Fruit fly (Drosophila melanogaster) whole organism, embryonic: ENCODE measurements around the gene CG43998.

ENCODE experiments used
- ATbp ChIP-seq: fragments of 200-800 bp; sonication (Bioruptor generic); optimal IDR thresholded peaks from 2 replicates; lab custom pipeline; 2017; ENCODE audit warnings: missing biosample characterization, mild to moderate bottlenecking, missing genetic modification characterization, missing genetic modification reagents
- Blimp-1 ChIP-seq: fragments of 200-800 bp; sonication (Bioruptor generic); optimal IDR thresholded peaks from 3 replicates; lab custom pipeline; 2018; ENCODE audit warnings: missing biosample characterization, missing genetic modification characterization, mild to moderate bottlenecking, moderate library complexity, missing genetic modification reagents
- CG10431 ChIP-seq: fragments of 200-800 bp; sonication (Bioruptor generic); optimal IDR thresholded peaks from 3 replicates; lab custom pipeline; 2018; ENCODE audit warnings: missing biosample characterization, mild to moderate bottlenecking, missing genetic modification characterization
- CG10462 ChIP-seq: fragments of 200-800 bp; sonication (Bioruptor generic); optimal IDR thresholded peaks from 2 replicates; lab custom pipeline; 2016; ENCODE audit warnings: missing biosample characterization, missing genetic modification characterization
- CG10543 ChIP-seq: fragments of 200-800 bp; sonication (Bioruptor generic); optimal IDR thresholded peaks from 3 replicates; lab custom pipeline; 2017; ENCODE audit warnings: missing biosample characterization, mild to moderate bottlenecking, missing genetic modification characterization, moderate library complexity
- CG10979 ChIP-seq: fragments of 200-800 bp; sonication (Bioruptor generic); optimal IDR thresholded peaks from 2 replicates; lab custom pipeline; 2018; ENCODE audit warnings: missing biosample characterization, mild to moderate bottlenecking, missing genetic modification characterization, moderate library complexity
- CG12071 ChIP-seq: fragments of 200-800 bp; sonication (Bioruptor generic); optimal IDR thresholded peaks from 3 replicates; lab custom pipeline; 2018; ENCODE audit warnings: missing biosample characterization, mild to moderate bottlenecking, missing genetic modification characterization
- CG12219 ChIP-seq: fragments of 200-800 bp; sonication (Bioruptor generic); optimal IDR thresholded peaks from 3 replicates; lab custom pipeline; 2018; ENCODE audit warnings: missing biosample characterization, mild to moderate bottlenecking, missing genetic modification characterization
- CG1233 ChIP-seq: fragments of 200-800 bp; sonication (Bioruptor generic); optimal IDR thresholded peaks from 4 replicates; lab custom pipeline; 2018; ENCODE audit warnings: missing biosample characterization, mild to moderate bottlenecking, missing genetic modification characterization
- CG12769 ChIP-seq: fragments of 200-800 bp; sonication (Bioruptor generic); optimal IDR thresholded peaks from 2 replicates; lab custom pipeline; 2019; ENCODE audit warnings: missing biosample characterization, mild to moderate bottlenecking, missing genetic modification characterization, moderate library complexity
- CG13296 ChIP-seq: fragments of 200-800 bp; sonication (Bioruptor generic); optimal IDR thresholded peaks from 3 replicates; lab custom pipeline; 2018; ENCODE audit warnings: missing biosample characterization, mild to moderate bottlenecking, missing genetic modification characterization
- CG13775 ChIP-seq: fragments of 200-800 bp; sonication (Bioruptor generic); optimal IDR thresholded peaks from 3 replicates; lab custom pipeline; 2017; ENCODE audit warnings: missing biosample characterization, mild to moderate bottlenecking, missing genetic modification characterization
- CG14014 ChIP-seq: fragments of 200-800 bp; sonication (Bioruptor generic); IDR thresholded peaks from 2 replicates; pipeline ENCODE4 v1.3.6; 2022; ENCODE audit warnings: missing biosample characterization, missing genetic modification characterization
- CG15601 ChIP-seq: fragments of 200-800 bp; sonication (Bioruptor generic); optimal IDR thresholded peaks from 3 replicates; lab custom pipeline; 2019; ENCODE audit warnings: missing biosample characterization, mild to moderate bottlenecking, missing genetic modification characterization, moderate library complexity
- CG17359 ChIP-seq: fragments of 200-800 bp; sonication (Bioruptor generic); optimal IDR thresholded peaks from 3 replicates; lab custom pipeline; 2018; ENCODE audit warnings: missing biosample characterization, mild to moderate bottlenecking, missing genetic modification characterization, moderate library complexity
- CG17361 ChIP-seq: fragments of 200-800 bp; sonication (Bioruptor generic); IDR thresholded peaks from 3 replicates; pipeline ENCODE4 v1.3.6; 2022; ENCODE audit warnings: missing biosample characterization, missing genetic modification characterization
- CG17385 ChIP-seq: fragments of 200-800 bp; sonication (Bioruptor generic); optimal IDR thresholded peaks from 3 replicates; lab custom pipeline; 2018; ENCODE audit warnings: missing biosample characterization, mild to moderate bottlenecking, missing genetic modification characterization
- CG17568 ChIP-seq: fragments of 200-800 bp; sonication (Bioruptor generic); optimal IDR thresholded peaks from 2 replicates; lab custom pipeline; 2018; ENCODE audit warnings: missing biosample characterization, mild to moderate bottlenecking, missing genetic modification characterization, moderate library complexity
- CG18619 ChIP-seq: fragments of 200-800 bp; sonication (Bioruptor generic); optimal IDR thresholded peaks from 3 replicates; lab custom pipeline; 2017; ENCODE audit warnings: missing biosample characterization, mild to moderate bottlenecking, missing genetic modification characterization
- CG2202 ChIP-seq: fragments of 200-800 bp; sonication (Bioruptor generic); optimal IDR thresholded peaks from 2 replicates; lab custom pipeline; 2018; ENCODE audit warnings: missing biosample characterization, mild to moderate bottlenecking, missing genetic modification characterization
- CG31365 ChIP-seq: fragments of 200-800 bp; sonication (Bioruptor generic); optimal IDR thresholded peaks from 2 replicates; lab custom pipeline; 2018; ENCODE audit warnings: missing biosample characterization, mild to moderate bottlenecking, missing genetic modification characterization
- CG33557 ChIP-seq: fragments of 200-800 bp; sonication (Bioruptor generic); optimal IDR thresholded peaks from 2 replicates; lab custom pipeline; 2019; ENCODE audit warnings: missing biosample characterization, mild to moderate bottlenecking, missing genetic modification characterization, moderate library complexity
- CG3407 ChIP-seq: fragments of 200-800 bp; sonication (Bioruptor generic); optimal IDR thresholded peaks from 2 replicates; lab custom pipeline; 2018; ENCODE audit warnings: missing biosample characterization, mild to moderate bottlenecking, missing genetic modification characterization
- CG42726 ChIP-seq: fragments of 200-800 bp; sonication (Bioruptor generic); IDR thresholded peaks from 2 replicates; pipeline ENCODE4 v1.3.6; 2022; ENCODE audit warnings: missing biosample characterization, missing genetic modification characterization; ENCODE audit not compliant: partially characterized antibody
- CG4282 ChIP-seq: fragments of 200-800 bp; sonication (Bioruptor generic); optimal IDR thresholded peaks from 2 replicates; lab custom pipeline; 2016; ENCODE audit warnings: missing biosample characterization, missing genetic modification characterization
- CG4707 ChIP-seq: fragments of 200-800 bp; sonication (Bioruptor generic); optimal IDR thresholded peaks from 2 replicates; lab custom pipeline; 2018; ENCODE audit warnings: missing biosample characterization, mild to moderate bottlenecking, missing genetic modification characterization, moderate library complexity
- CG6765 ChIP-seq: fragments of 200-800 bp; sonication (Bioruptor generic); optimal IDR thresholded peaks from 3 replicates; lab custom pipeline; 2017; ENCODE audit warnings: missing biosample characterization, mild to moderate bottlenecking, missing genetic modification characterization
- CG9932 ChIP-seq: fragments of 200-800 bp; sonication (Bioruptor generic); IDR thresholded peaks from 2 replicates; pipeline ENCODE4 v1.3.6; 2022; ENCODE audit warnings: missing biosample characterization, missing genetic modification characterization
- CrebB ChIP-seq: fragments of 200-800 bp; sonication (Bioruptor generic); optimal IDR thresholded peaks from 3 replicates; lab custom pipeline; 2018; ENCODE audit warnings: missing biosample characterization, mild to moderate bottlenecking, missing genetic modification characterization
- Dip3 ChIP-seq: fragments of 200-800 bp; sonication (Bioruptor generic); optimal IDR thresholded peaks from 3 replicates; lab custom pipeline; 2016; ENCODE audit warnings: missing biosample characterization, missing genetic modification characterization
- Dll ChIP-seq: fragments of 200-800 bp; sonication (Bioruptor generic); IDR thresholded peaks from 4 replicates; pipeline ENCODE4 v1.3.6; 2022; ENCODE audit warnings: missing biosample characterization, missing genetic modification characterization; ENCODE audit not compliant: partially characterized antibody
- HLHmδ ChIP-seq: fragments of 200-800 bp; sonication (Bioruptor generic); optimal IDR thresholded peaks from 2 replicates; lab custom pipeline; 2018; ENCODE audit warnings: missing biosample characterization, mild to moderate bottlenecking, missing genetic modification characterization, moderate library complexity
- Hr78 ChIP-seq, 2 experiments: fragments of 200-800 bp in 1 of 2; fragments of >200 bp in 1 of 2; sonication (Bioruptor generic) in 1 of 2; optimal IDR thresholded peaks; 2 replicates each; lab custom pipeline; 2017 to 2019; ENCODE audit warnings: missing biosample characterization in 2 of 2, missing genetic modification characterization in 2 of 2, mild to moderate bottlenecking in 1 of 2, moderate library complexity in 1 of 2
- MTF-1 ChIP-seq: fragments of 200-800 bp; sonication (Bioruptor generic); optimal IDR thresholded peaks from 2 replicates; lab custom pipeline; 2018; ENCODE audit warnings: missing biosample characterization, mild to moderate bottlenecking, missing genetic modification characterization, borderline replicate concordance
- Sox102F ChIP-seq: fragments of 200-800 bp; sonication (Bioruptor generic); optimal IDR thresholded peaks from 2 replicates; lab custom pipeline; 2018; ENCODE audit warnings: missing biosample characterization, mild to moderate bottlenecking, missing genetic modification characterization, moderate library complexity
- Vsx1 ChIP-seq: fragments of 200-800 bp; sonication (Bioruptor generic); optimal IDR thresholded peaks from 2 replicates; lab custom pipeline; 2017; ENCODE audit warnings: missing biosample characterization, mild to moderate bottlenecking, missing genetic modification characterization, missing genetic modification reagents
- chif ChIP-seq, 2 experiments: fragments of 200-800 bp; sonication (Bioruptor generic); optimal IDR thresholded peaks; 3 replicates each; lab custom pipeline; 2016; ENCODE audit warnings: missing biosample characterization in 2 of 2, missing genetic modification characterization in 2 of 2
- eyg ChIP-seq: fragments of 200-800 bp; sonication (Bioruptor generic); optimal IDR thresholded peaks from 3 replicates; lab custom pipeline; 2016; ENCODE audit warnings: missing biosample characterization, missing genetic modification characterization
- fd64A ChIP-seq: fragments of 200-800 bp; sonication (Bioruptor generic); optimal IDR thresholded peaks from 3 replicates; lab custom pipeline; 2018; ENCODE audit warnings: missing biosample characterization, mild to moderate bottlenecking, missing genetic modification characterization
- klu ChIP-seq: fragments of 200-800 bp; sonication (Bioruptor generic); IDR thresholded peaks from 2 replicates; pipeline ENCODE4 v1.3.6; 2022; ENCODE audit warnings: missing biosample characterization, missing genetic modification characterization
- kni ChIP-seq: fragments of 200-800 bp; sonication (Bioruptor generic); optimal IDR thresholded peaks from 3 replicates; lab custom pipeline; 2017; ENCODE audit warnings: mild to moderate bottlenecking, missing biosample characterization, missing genetic modification reagents, missing genetic modification characterization
- odd ChIP-seq: fragments of 200-800 bp; sonication (Bioruptor generic); optimal IDR thresholded peaks from 2 replicates; lab custom pipeline; 2017; ENCODE audit warnings: missing biosample characterization, mild to moderate bottlenecking, missing genetic modification characterization
- otp ChIP-seq: fragments of 200-800 bp; sonication (Bioruptor generic); IDR thresholded peaks from 3 replicates; pipeline ENCODE4, ENCODE4 v1.3.6; 2022; ENCODE audit warnings: missing biosample characterization, missing genetic modification characterization
- run ChIP-seq: fragments of 200-800 bp; sonication (Bioruptor generic); optimal IDR thresholded peaks from 3 replicates; lab custom pipeline; 2018; ENCODE audit warnings: missing biosample characterization, mild to moderate bottlenecking, missing genetic modification characterization
- salm ChIP-seq: fragments of 200-800 bp; sonication (Bioruptor generic); optimal IDR thresholded peaks from 2 replicates; lab custom pipeline; 2018; ENCODE audit warnings: missing biosample characterization, mild to moderate bottlenecking, missing genetic modification characterization
- stc ChIP-seq: fragments of 200-800 bp; sonication (Bioruptor generic); IDR thresholded peaks from 2 replicates; pipeline ENCODE4 v1.3.6; 2022; ENCODE audit warnings: missing biosample characterization, missing genetic modification characterization
- tap ChIP-seq: fragments of 200-800 bp; optimal IDR thresholded peaks from 3 replicates; lab custom pipeline; 2019; ENCODE audit warnings: missing biosample characterization, mild to moderate bottlenecking, missing genetic modification characterization, moderate library complexity
- vvl ChIP-seq: fragments of 200-800 bp; sonication (Bioruptor generic); IDR thresholded peaks from 2 replicates; pipeline ENCODE4 v1.3.6; 2022; ENCODE audit warnings: missing biosample characterization, missing genetic modification characterization
- wek ChIP-seq: fragments of 200-800 bp; sonication (Bioruptor generic); optimal IDR thresholded peaks from 3 replicates; lab custom pipeline; 2018; ENCODE audit warnings: missing biosample characterization, mild to moderate bottlenecking, missing genetic modification characterization, moderate library complexity

CG43998 gene

dm6 chr3R:23947002-23947401 is 18.2 kb upstream of the CG43998 start:
- peak; percentile 47 for TF ChIP-seq CG17568 (GFP tag; lab: Kevin White, UChicago)
- TF ChIP-seq CG17361 (GFP tag; lab: Robert Waterston, UW): no peak
- peak; percentile 32 for TF ChIP-seq CG31365
- TF ChIP-seq CG18619 (GFP tag; lab: Kevin White, UChicago): peak; percentile 3
- peak; percentile 18 for TF ChIP-seq CG17359 (tag; lab: Kevin White, UChicago)
- peak; percentile 79 for TF ChIP-seq wek (GFP tag; lab: Kevin White, UChicago)
- peak; percentile 56 for TF ChIP-seq fd64A
- TF ChIP-seq CG9932 (GFP tag; lab: Robert Waterston, UW): 0 out of 2 replicates have a peak, but pooled peaks have one; percentile 11
- TF ChIP-seq Vsx1 (GFP tag; lab: Kevin White, UChicago): peak; percentile 10
- no peak for TF ChIP-seq CG4282 (GFP tag; lab: Kevin White, UChicago)
- TF ChIP-seq CG14014 (GFP tag; lab: Robert Waterston, UW): no peak; the same call in 1 of the 2 replicates
- TF ChIP-seq run (tag; lab: Kevin White, UChicago): peak; percentile 7
- no peak for TF ChIP-seq Dip3 (GFP tag; lab: Kevin White, UChicago)
- TF ChIP-seq Hr78 (GFP tag; optimal IDR thresholded peaks at IDR 0.05; lab: Kevin White, UChicago): peak in 1 of 2 experiments; percentile 39
- TF ChIP-seq stc (GFP tag; lab: Robert Waterston, UW): peak; percentile 33; the same call in 1 of the 2 replicates
- peak; percentile 81 for TF ChIP-seq kni (GFP tag; lab: Kevin White, UChicago)
- TF ChIP-seq CG17385: peak; percentile 19
- TF ChIP-seq salm (tag; lab: Kevin White, UChicago): no peak
- TF ChIP-seq CG2202 (tag; lab: Kevin White, UChicago): peak; percentile 8
- TF ChIP-seq eyg (GFP tag; lab: Kevin White, UChicago): no peak
- peak; percentile 39 for TF ChIP-seq HLHmδ (GFP tag; lab: Kevin White, UChicago)
- 0 out of 3 replicates have a peak, but pooled peaks have one; percentile 25 for TF ChIP-seq otp (GFP tag; lab: Robert Waterston, UW)
- peak; percentile 41 for TF ChIP-seq odd (GFP tag; lab: Kevin White, UChicago)
- TF ChIP-seq CrebB (tag; lab: Kevin White, UChicago): peak; percentile 54
- peak; percentile 81 for TF ChIP-seq ATbp (GFP tag; lab: Kevin White, UChicago)
- no peak for TF ChIP-seq CG10979 (tag; lab: Kevin White, UChicago)
- TF ChIP-seq CG3407 (GFP tag; lab: Kevin White, UChicago): peak; percentile 45
- TF ChIP-seq chif (GFP tag; optimal IDR thresholded peaks at IDR 0.05; lab: Kevin White, UChicago): no peak
- TF ChIP-seq CG12769 (tag; lab: Kevin White, UChicago): peak; percentile 36
- TF ChIP-seq CG12219 (GFP tag; lab: Kevin White, UChicago): peak; percentile 29
- peak; percentile 12 for TF ChIP-seq tap (tag; lab: Kevin White, UChicago)
- TF ChIP-seq vvl: 0 out of 2 replicates have a peak, but pooled peaks have one; percentile 15
- TF ChIP-seq CG33557 (GFP tag; lab: Kevin White, UChicago): peak; percentile 32
- no peak for TF ChIP-seq Dll
- TF ChIP-seq CG10543 (GFP tag; lab: Kevin White, UChicago): peak; percentile 8
- peak; percentile 45 for TF ChIP-seq CG1233
- no peak for TF ChIP-seq CG42726 (GFP tag; lab: Robert Waterston, UW)
- TF ChIP-seq CG12071 (GFP tag; lab: Kevin White, UChicago): peak; percentile 66
- peak; percentile 24 for TF ChIP-seq MTF-1 (GFP tag; lab: Kevin White, UChicago)
- no peak for TF ChIP-seq CG10462 (GFP tag; lab: Kevin White, UChicago)
- TF ChIP-seq CG13296 (GFP tag; lab: Kevin White, UChicago): peak; percentile 29
- TF ChIP-seq CG15601 (tag; lab: Kevin White, UChicago): peak; percentile 60
- no peak for TF ChIP-seq Sox102F (GFP tag; lab: Kevin White, UChicago)
- peak; percentile 6 for TF ChIP-seq CG6765
- peak; percentile 54 for TF ChIP-seq CG4707 (GFP tag; lab: Kevin White, UChicago)
- TF ChIP-seq klu: no peak
- peak; percentile 22 for TF ChIP-seq Blimp-1 (GFP tag; lab: Kevin White, UChicago)
- TF ChIP-seq CG13775: no peak
- TF ChIP-seq CG10431 (GFP tag; lab: Kevin White, UChicago): peak; percentile 55
